Worm (Caenorhabditis elegans) whole organism, mixed stage, embryonic: ENCODE measurements around the gene K02D3.1.

Experiments
- ces-1 ChIP-seq: fragments of 150-350 bp; optimal IDR thresholded peaks from 2 replicates; lab custom pipeline; 2014; ENCODE audit warnings: missing biosample characterization, missing genetic modification reagents, missing genetic modification characterization
- drap-1 ChIP-seq: fragments of 200-800 bp; sonication (Bioruptor generic); optimal IDR thresholded peaks from 3 replicates; lab custom pipeline; 2018; ENCODE audit warnings: mild to moderate bottlenecking, missing genetic modification characterization, missing compliant biosample characterization
- lsy-2 ChIP-seq: fragments of 150-350 bp; optimal IDR thresholded peaks from 2 replicates; lab custom pipeline; 2014; ENCODE audit warnings: missing biosample characterization, missing genetic modification characterization
- mab-5 ChIP-seq: fragments of 150-350 bp; optimal IDR thresholded peaks from 2 replicates; lab custom pipeline; 2014; ENCODE audit warnings: missing biosample characterization, missing genetic modification characterization
- mep-1 ChIP-seq: fragments of 150-350 bp; optimal IDR thresholded peaks from 2 replicates; lab custom pipeline; 2017; ENCODE audit warnings: missing biosample characterization, missing genetic modification reagents, missing genetic modification characterization, inconsistent platforms
- nhr-2 ChIP-seq: fragments of 150-350 bp; optimal IDR thresholded peaks from 2 replicates; lab custom pipeline; 2014; ENCODE audit warnings: missing biosample characterization, missing genetic modification characterization
- nhr-237 ChIP-seq: fragments of 150-350 bp; optimal IDR thresholded peaks from 2 replicates; lab custom pipeline; 2014; ENCODE audit warnings: missing biosample characterization, missing genetic modification characterization
- pha-4 ChIP-seq: fragments of 150-350 bp; optimal IDR thresholded peaks from 2 replicates; lab custom pipeline; 2018; ENCODE audit warnings: missing biosample characterization, missing genetic modification reagents, missing genetic modification characterization
- sem-2 ChIP-seq: fragments of 200-800 bp; sonication (Bioruptor generic); optimal IDR thresholded peaks from 2 replicates; lab custom pipeline; 2018; ENCODE audit warnings: mild to moderate bottlenecking, missing genetic modification characterization, missing compliant biosample characterization
- snpc-4 ChIP-seq: fragments of 150-350 bp; optimal IDR thresholded peaks from 2 replicates; lab custom pipeline; 2014; ENCODE audit warnings: missing biosample characterization, missing genetic modification characterization
- sptf-1 ChIP-seq: sonication (generic microtip); optimal IDR thresholded peaks from 2 replicates; lab custom pipeline; 2017; ENCODE audit warnings: mild to moderate bottlenecking, missing genetic modification characterization, moderate library complexity, missing compliant biosample characterization
- unc-62 ChIP-seq: fragments of 150-350 bp; optimal IDR thresholded peaks from 2 replicates; lab custom pipeline; 2014; ENCODE audit warnings: missing biosample characterization, missing genetic modification reagents, missing genetic modification characterization
- zip-8 ChIP-seq: fragments of 150-350 bp; optimal IDR thresholded peaks from 2 replicates; lab custom pipeline; 2014; ENCODE audit warnings: missing biosample characterization, missing genetic modification characterization

DNA sequence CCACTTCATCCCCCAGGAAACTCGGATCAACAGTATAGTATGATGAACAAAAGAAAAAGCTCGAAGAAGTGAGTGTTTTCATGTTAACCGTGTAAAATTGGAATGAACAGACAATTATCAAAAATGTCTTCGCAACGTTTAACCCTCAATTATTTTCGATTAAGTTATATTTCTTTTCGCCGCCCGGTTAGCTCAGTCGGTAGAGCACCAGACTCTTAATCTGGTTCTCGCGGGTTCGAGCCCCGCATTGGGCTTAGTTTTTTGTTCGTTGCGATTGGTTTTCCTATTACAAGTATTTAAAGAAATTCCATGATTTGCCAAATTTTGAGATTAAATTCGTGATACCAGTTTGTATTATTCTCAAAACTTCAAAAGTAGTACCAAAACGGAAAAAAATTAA is 23.0 kb downstream of the K02D3.1 start:
- no peak for TF ChIP-seq mab-5 (tag; lab: Kevin White, UChicago)
- TF ChIP-seq lsy-2 (tag; lab: Kevin White, UChicago): no peak
- TF ChIP-seq sptf-1 (tag; lab: Kevin White, UChicago): no peak
- no peak for TF ChIP-seq nhr-2
- TF ChIP-seq pha-4 (tag; lab: Kevin White, UChicago): no peak
- TF ChIP-seq snpc-4 (tag; lab: Kevin White, UChicago): no peak
- TF ChIP-seq sem-2: no peak
- no peak for TF ChIP-seq nhr-237 (tag; lab: Kevin White, UChicago)
- TF ChIP-seq unc-62 (GFP tag; lab: Kevin White, UChicago): no peak
- TF ChIP-seq ces-1 (GFP tag; lab: Kevin White, UChicago): no peak
- no peak for TF ChIP-seq mep-1 (tag; lab: Kevin White, UChicago)
- no peak for TF ChIP-seq drap-1 (GFP tag; lab: Kevin White, UChicago)
- no peak for TF ChIP-seq zip-8 (tag; lab: Kevin White, UChicago)
